Fruit fly (Drosophila melanogaster): ENCODE data around the gene CG9316.

Gene CG9316

DNA sequence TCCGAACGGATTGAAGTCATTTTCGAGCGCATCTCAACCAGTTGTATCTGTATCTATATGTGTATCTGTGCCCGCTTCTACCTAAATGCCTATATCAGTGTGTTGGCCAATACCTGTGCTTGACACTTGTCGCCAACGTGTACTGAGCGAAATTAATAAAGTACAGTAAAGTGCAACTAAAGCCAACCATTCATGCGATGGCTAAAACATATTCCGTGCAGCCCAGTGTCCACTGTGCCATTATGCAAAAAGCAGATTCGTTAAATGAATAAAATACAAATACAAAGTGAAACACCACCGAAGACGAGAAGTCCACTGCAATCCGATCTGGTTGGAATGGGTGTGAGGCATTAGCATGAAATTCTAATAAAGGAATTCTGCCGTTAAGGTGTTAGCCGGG lies 31.3 kb downstream of the CG9316 start:
- peak; percentile 18 for TF ChIP-seq woc (GFP tag; optimal IDR thresholded peaks at IDR 0.05)
- TF ChIP-seq h (GFP tag; optimal IDR thresholded peaks at IDR 0.05) = peak; percentile 54
- no peak for TF ChIP-seq HLH106 (tag; optimal IDR thresholded peaks at IDR 0.05)
- peak; percentile 2 for TF ChIP-seq OdsH (GFP tag; optimal IDR thresholded peaks at IDR 0.05)
- no peak for TF ChIP-seq lola (GFP tag; optimal IDR thresholded peaks at IDR 0.05)
- peak; percentile 11 for TF ChIP-seq Hr83 (GFP tag; optimal IDR thresholded peaks at IDR 0.05; ENCODE audit: poor library complexity, severe bottlenecking)
- peak; percentile 45 for TF ChIP-seq ey (GFP tag; optimal IDR thresholded peaks at IDR 0.05)
- TF ChIP-seq foxo (GFP tag; optimal IDR thresholded peaks at IDR 0.05) = no peak
- TF ChIP-seq br (GFP tag; optimal IDR thresholded peaks at IDR 0.05) = peak; percentile 40
- TF ChIP-seq sage (GFP tag; optimal IDR thresholded peaks at IDR 0.05) = no peak
- no peak for TF ChIP-seq CG32264 (GFP tag; optimal IDR thresholded peaks at IDR 0.05)
- TF ChIP-seq rgr (GFP tag; optimal IDR thresholded peaks at IDR 0.05) = peak; percentile 34
- peak; percentile 50 for TF ChIP-seq fru (GFP tag; optimal IDR thresholded peaks at IDR 0.05)

DNA sequence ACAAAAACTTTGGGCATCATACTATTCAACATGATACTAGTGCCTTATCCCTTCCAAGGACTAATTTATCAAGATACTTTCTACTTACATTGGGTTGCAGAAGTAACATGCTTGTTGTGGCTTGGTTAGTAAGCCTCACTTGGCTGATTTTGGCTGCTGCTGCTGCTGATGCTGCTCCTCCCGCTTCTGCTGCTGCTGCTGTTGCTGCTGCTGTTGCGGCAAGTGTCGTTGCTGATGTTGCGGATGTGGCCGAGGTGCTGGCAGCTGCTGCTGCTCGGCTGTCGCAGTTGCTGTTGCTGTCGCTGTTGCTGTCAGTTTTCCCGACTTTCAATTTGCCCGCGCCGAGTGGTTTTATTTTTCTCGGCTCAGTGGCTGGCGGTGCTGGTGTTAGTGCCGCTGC lies 36.3 kb downstream of the CG9316 start:
- no peak for TF ChIP-seq Myc (optimal IDR thresholded peaks at IDR 0.05)
- peak; percentile 91 for TF ChIP-seq Dfd (GFP tag; optimal IDR thresholded peaks at IDR 0.05)
- no peak for TF ChIP-seq GATAd (GFP tag; optimal IDR thresholded peaks at IDR 0.05)

DNA sequence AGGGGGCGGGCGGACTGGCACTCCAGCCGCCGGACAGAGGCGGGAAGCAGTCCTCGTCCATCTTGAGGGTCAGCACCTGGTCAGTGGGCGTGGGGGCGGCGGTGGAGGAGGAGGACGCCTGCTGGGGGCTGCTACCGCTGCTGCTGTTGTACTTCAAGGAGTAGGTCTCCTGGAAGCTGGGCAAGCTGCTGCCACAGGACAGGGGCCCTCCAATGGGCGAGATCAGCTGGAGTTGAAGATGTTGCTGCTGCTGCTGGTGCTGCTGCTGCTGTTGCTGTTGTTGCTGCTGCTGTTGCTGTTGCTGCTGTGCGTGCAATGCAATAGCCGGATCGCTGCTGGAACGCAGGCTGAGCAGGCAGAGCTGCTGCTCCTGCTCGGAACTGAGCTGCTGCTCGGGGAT lies 37.6 kb downstream of the CG9316 start:
- TF ChIP-seq N (GFP tag; optimal IDR thresholded peaks at IDR 0.05) (no peak), Dfd (GFP tag; optimal IDR thresholded peaks at IDR 0.05) (peak; percentile 92), Vsx2 (GFP tag; optimal IDR thresholded peaks at IDR 0.05; ENCODE audit: partially characterized antibody) (no peak), h (GFP tag; optimal IDR thresholded peaks at IDR 0.05) (no peak), woc (GFP tag; optimal IDR thresholded peaks at IDR 0.05) (no peak), rgr (GFP tag; optimal IDR thresholded peaks at IDR 0.05) (no peak), dl (GFP tag; optimal IDR thresholded peaks at IDR 0.05; ENCODE audit: insufficient read depth in 1 of 2, partially characterized antibody in 2 of 2) (no peak)

DNA sequence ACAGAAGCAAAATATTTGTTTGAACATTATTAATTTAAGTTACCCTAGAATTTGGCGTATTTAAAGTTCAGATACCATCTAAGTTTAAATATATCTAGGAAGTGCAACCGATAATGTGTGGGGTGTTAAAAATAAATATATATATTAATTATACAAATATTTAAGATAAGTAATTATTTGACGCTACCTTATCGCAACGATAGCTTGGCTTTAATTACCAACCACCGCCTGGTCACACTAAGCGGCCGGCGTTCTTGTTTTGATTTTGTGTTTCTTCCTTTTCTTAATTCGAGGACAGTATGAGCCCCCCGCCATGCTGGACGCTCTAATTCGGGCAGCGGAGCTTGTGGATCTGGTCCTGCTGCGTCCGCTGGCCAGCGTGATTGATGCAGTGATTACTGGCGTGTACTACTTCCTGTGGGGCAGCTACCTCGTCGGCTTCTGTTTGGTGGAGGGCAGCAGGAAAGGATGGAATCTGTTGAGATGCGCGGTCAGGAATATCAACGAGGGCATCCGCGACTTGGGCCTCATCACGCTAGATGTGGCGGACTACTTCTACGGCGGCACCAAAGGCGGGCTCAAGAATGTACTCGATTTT lies 44.1 kb downstream of the CG9316 start, which contains the start of gene CG2617:
TSS of gene CG2617 (plus strand) at position 233 of the 598 bp plus-strand sequence.
- no peak for TF ChIP-seq dmrt93B (GFP tag; optimal IDR thresholded peaks at IDR 0.05)
- TF ChIP-seq CG32264 (GFP tag; optimal IDR thresholded peaks at IDR 0.05) = no peak
- no peak for TF ChIP-seq tai (GFP tag; optimal IDR thresholded peaks at IDR 0.05)
- TF ChIP-seq psq (GFP tag; optimal IDR thresholded peaks at IDR 0.05) = peak; percentile 26

DNA sequence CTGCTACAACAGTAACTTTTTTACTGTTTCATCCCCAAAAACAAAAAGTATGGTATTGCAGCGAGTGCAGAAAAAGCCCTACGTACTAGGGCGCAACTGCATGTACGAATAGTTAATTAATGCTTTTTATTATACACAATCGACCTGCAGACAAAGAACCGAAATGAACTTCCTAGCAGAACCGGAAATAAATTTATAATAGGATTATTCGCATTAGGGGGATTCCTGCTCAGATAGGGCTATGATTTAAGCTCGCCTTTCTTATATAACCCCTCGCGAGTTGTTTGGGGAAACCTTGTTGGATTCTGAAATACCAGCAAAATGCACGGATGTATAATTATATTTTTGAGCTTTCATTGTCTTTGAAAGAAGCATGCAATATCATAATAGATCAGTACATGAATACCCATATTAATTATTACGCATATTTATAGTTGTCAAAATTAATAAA lies 44.7 kb downstream of the CG9316 start, which contains the start of gene Cen:
TSS of gene Cen (minus strand) at position 199 of the 451 bp plus-strand sequence.
- peak; percentile 28 for TF ChIP-seq GATAd (GFP tag; optimal IDR thresholded peaks at IDR 0.05)
- TF ChIP-seq Hr83 (GFP tag; optimal IDR thresholded peaks at IDR 0.05; ENCODE audit: poor library complexity, severe bottlenecking) = peak; percentile 5
- TF ChIP-seq ey (GFP tag; optimal IDR thresholded peaks at IDR 0.05) = peak; percentile 57
- TF ChIP-seq sage (GFP tag; optimal IDR thresholded peaks at IDR 0.05) = peak; percentile 43
- peak; percentile 55 for TF ChIP-seq rgr (GFP tag; optimal IDR thresholded peaks at IDR 0.05)
- no peak for TF ChIP-seq dl (GFP tag; optimal IDR thresholded peaks at IDR 0.05; ENCODE audit: insufficient read depth in 1 of 2, partially characterized antibody in 2 of 2)
- TF ChIP-seq psq (GFP tag; optimal IDR thresholded peaks at IDR 0.05) = peak; percentile 51
- TF ChIP-seq Jra (GFP tag; optimal IDR thresholded peaks at IDR 0.05) = peak; percentile 13
- TF ChIP-seq tai (GFP tag; optimal IDR thresholded peaks at IDR 0.05) = no peak
- peak in 1 of 2 experiments; percentile 65 for TF ChIP-seq foxo (GFP tag; optimal IDR thresholded peaks at IDR 0.05)
- no peak for TF ChIP-seq dmrt93B (GFP tag; optimal IDR thresholded peaks at IDR 0.05)
- peak; percentile 50 for TF ChIP-seq HLH106 (tag; optimal IDR thresholded peaks at IDR 0.05)
- no peak for TF ChIP-seq Rel (GFP tag; optimal IDR thresholded peaks at IDR 0.05)
- no peak for TF ChIP-seq Rel (tag; optimal IDR thresholded peaks at IDR 0.05)
- TF ChIP-seq fru (GFP tag; optimal IDR thresholded peaks at IDR 0.05) = no peak
- peak; percentile 57 for TF ChIP-seq Hnf4 (GFP tag; optimal IDR thresholded peaks at IDR 0.05)

DNA sequence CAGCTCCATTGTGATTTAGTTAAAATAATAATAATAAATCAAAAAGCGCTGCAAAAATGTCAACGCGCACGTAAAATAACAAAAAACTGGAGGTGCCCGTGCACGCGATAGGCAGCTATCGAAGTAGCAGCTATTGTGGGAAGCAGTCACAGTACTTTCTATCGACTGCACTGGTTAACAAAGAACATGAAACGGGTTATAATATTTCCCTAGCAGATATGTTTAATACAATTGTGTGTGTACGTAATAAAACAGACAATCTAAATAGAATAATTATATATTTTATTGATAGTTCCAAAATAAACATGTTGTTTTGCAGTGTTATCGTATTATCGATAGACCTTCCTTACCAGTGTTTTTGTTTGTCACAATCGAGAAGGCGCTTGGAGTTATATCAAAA lies 50.5 kb downstream of the CG9316 start, which contains the start of the genes CG31678 and IKKepsilon:
TSS of gene CG31678 (minus strand) at position 67 of the 400 bp plus-strand sequence.
TSS of gene IKKepsilon (plus strand) at position 171 of the 400 bp plus-strand sequence.
- peak; percentile 25 for TF ChIP-seq Hr83 (GFP tag; optimal IDR thresholded peaks at IDR 0.05; ENCODE audit: poor library complexity, severe bottlenecking)
- no peak for TF ChIP-seq dl (GFP tag; optimal IDR thresholded peaks at IDR 0.05; ENCODE audit: insufficient read depth in 1 of 2, partially characterized antibody in 2 of 2)
- no peak for TF ChIP-seq CG32264 (GFP tag; optimal IDR thresholded peaks at IDR 0.05)
- TF ChIP-seq dsf (GFP tag; optimal IDR thresholded peaks at IDR 0.05; ENCODE audit: borderline replicate concordance) = no peak
- no peak for TF ChIP-seq Dfd (GFP tag; optimal IDR thresholded peaks at IDR 0.05)
- peak; percentile 33 for TF ChIP-seq fru (GFP tag; optimal IDR thresholded peaks at IDR 0.05)
- no peak for TF ChIP-seq jim (GFP tag; optimal IDR thresholded peaks at IDR 0.05)
- TF ChIP-seq Abd-B (GFP tag; optimal IDR thresholded peaks at IDR 0.05) = no peak
- TF ChIP-seq psq (GFP tag; optimal IDR thresholded peaks at IDR 0.05) = peak; percentile 38
- no peak for TF ChIP-seq Hr78 (GFP tag; optimal IDR thresholded peaks at IDR 0.05)
- TF ChIP-seq woc (GFP tag; optimal IDR thresholded peaks at IDR 0.05) = no peak
- TF ChIP-seq h (GFP tag; optimal IDR thresholded peaks at IDR 0.05) = peak; percentile 65
- no peak for TF ChIP-seq sage (GFP tag; optimal IDR thresholded peaks at IDR 0.05)
- TF ChIP-seq CG9705 (GFP tag; optimal IDR thresholded peaks at IDR 0.05) = no peak
- TF ChIP-seq OdsH (GFP tag; optimal IDR thresholded peaks at IDR 0.05) = peak; percentile 36
- TF ChIP-seq GATAd (GFP tag; optimal IDR thresholded peaks at IDR 0.05) = peak; percentile 18
- no peak for TF ChIP-seq Vsx2 (GFP tag; optimal IDR thresholded peaks at IDR 0.05; ENCODE audit: partially characterized antibody)
- peak; percentile 74 for TF ChIP-seq rgr (GFP tag; optimal IDR thresholded peaks at IDR 0.05)
- peak; percentile 46 for TF ChIP-seq HLH106 (tag; optimal IDR thresholded peaks at IDR 0.05)
- peak; percentile 35 for TF ChIP-seq ey (GFP tag; optimal IDR thresholded peaks at IDR 0.05)
- no peak for TF ChIP-seq N (GFP tag; optimal IDR thresholded peaks at IDR 0.05)
- no peak for TF ChIP-seq lola (GFP tag; optimal IDR thresholded peaks at IDR 0.05)
- no peak for TF ChIP-seq usp (GFP tag; optimal IDR thresholded peaks at IDR 0.05)
- TF ChIP-seq Dif (GFP tag; optimal IDR thresholded peaks at IDR 0.05; ENCODE audit: partially characterized antibody) = no peak
- no peak for TF ChIP-seq CrebA (GFP tag; optimal IDR thresholded peaks at IDR 0.05; ENCODE audit: borderline replicate concordance)
